Worm (Caenorhabditis elegans) whole organism, L2 larva: ENCODE results near the gene msp-77.

Source experiments
- nhr-10 ChIP-seq: sonication (generic microtip); optimal IDR thresholded peaks from 2 replicates; lab custom pipeline; 2017; ENCODE audit warnings: missing biosample characterization, missing genetic modification characterization
- nhr-11 ChIP-seq: fragments of 150-350 bp; optimal IDR thresholded peaks from 2 replicates; lab custom pipeline; 2014; ENCODE audit warnings: missing biosample characterization, missing genetic modification characterization
- unc-39 ChIP-seq: fragments of 150-350 bp; optimal IDR thresholded peaks from 2 replicates; lab custom pipeline; 2014; ENCODE audit warnings: missing biosample characterization, missing genetic modification characterization
- ztf-11 ChIP-seq: sonication (generic microtip); optimal IDR thresholded peaks from 2 replicates; lab custom pipeline; 2017; ENCODE audit warnings: missing biosample characterization, missing genetic modification characterization

- TF ChIP-seq nhr-11 (tag; lab: Kevin White, UChicago) (no peak), nhr-10 (tag; lab: Kevin White, UChicago) (no peak), ztf-11 (tag; lab: Kevin White, UChicago) (no peak), unc-39 (tag; lab: Kevin White, UChicago) (no peak)
Measured at ce11 chrIV:9864778-9865177, 29.7 kb upstream of the msp-77 start, which contains the start of the genes K07F5.15 and K07F5.22.
